Worm (Caenorhabditis elegans) whole organism, mixed stage, embryonic: ENCODE results near the gene K07H8.8.

ENCODE experiments used
- lsy-2 ChIP-seq: fragments of 150-350 bp; optimal IDR thresholded peaks from 2 replicates; lab custom pipeline; 2014; ENCODE audit warnings: missing biosample characterization, missing genetic modification characterization
- pha-4 ChIP-seq: fragments of 150-350 bp; optimal IDR thresholded peaks from 2 replicates; lab custom pipeline; 2018; ENCODE audit warnings: missing biosample characterization, missing genetic modification reagents, missing genetic modification characterization
- unc-62 ChIP-seq: fragments of 150-350 bp; optimal IDR thresholded peaks from 2 replicates; lab custom pipeline; 2014; ENCODE audit warnings: missing biosample characterization, missing genetic modification reagents, missing genetic modification characterization

DNA sequence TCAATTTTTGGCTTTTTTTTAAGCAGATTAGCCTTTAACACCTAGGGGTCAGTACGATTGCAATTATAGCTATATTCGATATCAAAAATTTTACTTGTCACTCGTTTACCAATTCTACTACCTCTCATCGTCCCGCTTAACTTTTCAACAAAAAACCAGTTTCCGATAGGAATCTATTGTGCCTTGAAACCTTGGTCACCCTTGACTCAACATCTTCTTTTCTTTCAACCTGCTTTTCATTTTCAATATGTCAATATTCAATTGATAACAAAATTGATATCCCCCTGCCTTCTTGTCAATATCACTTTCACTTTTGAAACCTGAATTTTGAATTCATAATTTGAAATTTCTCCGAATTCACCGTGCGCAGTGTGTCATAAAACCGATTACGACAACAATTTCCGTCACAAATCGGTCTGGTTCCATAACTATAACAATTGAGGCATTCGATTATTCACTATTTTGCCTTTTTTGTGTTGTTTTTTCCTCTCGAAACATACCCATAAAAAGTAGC lies 34.5 kb upstream of the K07H8.8 start:
- no peak for TF ChIP-seq lsy-2
- no peak for TF ChIP-seq unc-62
- TF ChIP-seq pha-4 (tag; lab: Kevin White, UChicago): no peak
